Worm (Caenorhabditis elegans) whole organism, early embryonic: ENCODE measurements around the gene srt-22.

Experiments used
- F13C5.2 ChIP-seq: sonication (generic microtip); optimal IDR thresholded peaks from 2 replicates; lab custom pipeline; 2017; ENCODE audit warnings: mild to moderate bottlenecking, missing genetic modification characterization, inconsistent platforms, missing compliant biosample characterization
- ama-1 ChIP-seq: fragments of 150-350 bp; optimal IDR thresholded peaks from 2 replicates; lab custom pipeline; 2014
- ceh-36 ChIP-seq: sonication (generic microtip); optimal IDR thresholded peaks from 2 replicates; lab custom pipeline; 2016; ENCODE audit warnings: missing genetic modification characterization, inconsistent platforms, missing compliant biosample characterization
- flt-1 ChIP-seq: fragments of 200-800 bp; sonication (Bioruptor generic); IDR thresholded peaks from 2 replicates; pipeline ENCODE4 v1.3.6; 2022; ENCODE audit warnings: missing genetic modification characterization, missing compliant biosample characterization
- hmbx-1 ChIP-seq: sonication (generic microtip); optimal IDR thresholded peaks from 2 replicates; lab custom pipeline; 2016; ENCODE audit warnings: mild to moderate bottlenecking, missing genetic modification characterization, missing compliant biosample characterization
- hmg-4 ChIP-seq: fragments of 200-800 bp; sonication (Bioruptor generic); optimal IDR thresholded peaks from 2 replicates; lab custom pipeline; 2018; ENCODE audit warnings: mild to moderate bottlenecking, missing genetic modification characterization, missing compliant biosample characterization
- hnd-1 ChIP-seq: sonication (generic microtip); optimal IDR thresholded peaks from 2 replicates; lab custom pipeline; 2016; ENCODE audit warnings: missing genetic modification characterization, missing compliant biosample characterization
- sea-1 ChIP-seq: fragments of 200-800 bp; sonication (Bioruptor generic); conservative IDR thresholded peaks from 2 replicates; pipeline ENCODE4 v1.3.6; 2022; ENCODE audit warnings: missing genetic modification characterization, missing compliant biosample characterization
- tbx-37 ChIP-seq: fragments of 200-800 bp; sonication (Bioruptor generic); conservative IDR thresholded peaks from 2 replicates; pipeline ENCODE4 v1.3.6; 2022; ENCODE audit warnings: missing genetic modification reagents, missing genetic modification characterization, missing compliant biosample characterization

ce11 chrV:15330314-15330713 is 14.6 kb upstream of the srt-22 start, which contains the start of gene srh-295:
- no peak for TF ChIP-seq flt-1 (GFP tag; lab: Robert Waterston, UW)
- TF ChIP-seq ama-1 (lab: Kevin White, UChicago) = no peak
- no peak for TF ChIP-seq hmbx-1 (tag; lab: Kevin White, UChicago)
- no peak for TF ChIP-seq hmg-4
- TF ChIP-seq sea-1 (GFP tag; lab: Robert Waterston, UW) = no peak
- no peak for TF ChIP-seq ceh-36 (tag; lab: Kevin White, UChicago)
- TF ChIP-seq tbx-37 = no peak
- no peak for TF ChIP-seq F13C5.2 (tag; lab: Kevin White, UChicago)
- no peak for TF ChIP-seq hnd-1 (tag; lab: Kevin White, UChicago)
